Worm (Caenorhabditis elegans) whole organism, L1 larva: ENCODE results near the gene hpo-26.

ENCODE experiments used
- C34B4.2 ChIP-seq: sonication (generic microtip); optimal IDR thresholded peaks from 2 replicates; lab custom pipeline; 2017; ENCODE audit warnings: mild to moderate bottlenecking, missing genetic modification characterization, missing compliant biosample characterization
- ama-1 ChIP-seq: fragments of 150-350 bp; optimal IDR thresholded peaks from 2 replicates; lab custom pipeline; 2014
- egl-27 ChIP-seq, 2 experiments: fragments of 150-350 bp in 1 of 2; sonication (generic microtip); optimal IDR thresholded peaks; 3 replicates each; lab custom pipeline; 2017 to 2018; ENCODE audit warnings: missing biosample characterization in 2 of 2, missing genetic modification characterization in 2 of 2, missing genetic modification reagents in 2 of 2
- elt-2 ChIP-seq: sonication (generic microtip); optimal IDR thresholded peaks from 2 replicates; lab custom pipeline; 2016; ENCODE audit warnings: missing genetic modification characterization, mild to moderate bottlenecking, inconsistent platforms, missing compliant biosample characterization, missing genetic modification reagents
- fkh-10 ChIP-seq: sonication (generic microtip); optimal IDR thresholded peaks from 2 replicates; lab custom pipeline; 2017; ENCODE audit warnings: missing biosample characterization, missing genetic modification reagents, missing genetic modification characterization
- fkh-8 ChIP-seq: sonication (generic microtip); optimal IDR thresholded peaks from 2 replicates; lab custom pipeline; 2016; ENCODE audit warnings: mild to moderate bottlenecking, missing genetic modification characterization, missing compliant biosample characterization
- grh-1 ChIP-seq: fragments of 200-800 bp; sonication (Bioruptor generic); IDR thresholded peaks from 2 replicates; pipeline ENCODE4 v1.3.6; 2022; ENCODE audit warnings: missing genetic modification reagents, missing genetic modification characterization, missing compliant biosample characterization
- lsy-2 ChIP-seq, 2 experiments: fragments of 150-350 bp; optimal IDR thresholded peaks; 2 replicates each; lab custom pipeline; 2014; ENCODE audit warnings: missing biosample characterization in 2 of 2, missing genetic modification characterization in 2 of 2
- pax-3 ChIP-seq: fragments of 200-800 bp; sonication (Bioruptor generic); optimal IDR thresholded peaks from 2 replicates; lab custom pipeline; 2018; ENCODE audit warnings: mild to moderate bottlenecking, missing genetic modification characterization, moderate library complexity, missing compliant biosample characterization
- skn-1 ChIP-seq: fragments of 150-350 bp; optimal IDR thresholded peaks from 2 replicates; lab custom pipeline; 2014; ENCODE audit warnings: missing biosample characterization, missing genetic modification characterization
- vab-15 ChIP-seq: sonication (generic microtip); optimal IDR thresholded peaks from 2 replicates; lab custom pipeline; 2017; ENCODE audit warnings: missing genotype, mild to moderate bottlenecking, missing genetic modification characterization, missing compliant biosample characterization
- zag-1 ChIP-seq: fragments of 150-350 bp; optimal IDR thresholded peaks from 2 replicates; lab custom pipeline; 2014; ENCODE audit warnings: missing biosample characterization, missing genetic modification characterization
- zip-4 ChIP-seq: fragments of 200-800 bp; sonication (Bioruptor generic); optimal IDR thresholded peaks from 2 replicates; lab custom pipeline; 2018; ENCODE audit warnings: mild to moderate bottlenecking, missing genetic modification characterization, moderate library complexity, missing compliant biosample characterization
- ztf-11 ChIP-seq, 2 experiments: sonication (generic microtip); optimal IDR thresholded peaks; 2 replicates each; lab custom pipeline; 2016 to 2017; ENCODE audit warnings: missing genetic modification characterization in 2 of 2, missing biosample characterization in 1 of 2, missing compliant biosample characterization in 1 of 2

DNA sequence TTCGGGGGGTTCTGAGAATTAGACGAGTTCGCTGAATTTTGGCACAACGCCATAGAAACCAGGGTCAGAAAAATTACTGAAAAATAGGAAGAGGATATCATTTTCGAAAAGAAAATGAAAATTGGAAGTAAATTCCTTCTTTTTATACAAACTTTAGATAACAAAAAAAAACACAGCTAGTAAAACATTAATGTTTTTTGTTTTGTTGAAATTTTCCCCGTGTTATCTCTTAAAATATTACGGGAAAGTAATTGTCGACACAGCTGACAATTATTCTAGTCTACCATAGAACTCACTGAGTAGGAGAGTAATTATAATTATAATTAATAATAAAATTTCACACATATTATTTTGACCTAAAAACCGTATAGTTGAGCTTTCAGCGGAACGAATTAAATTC is 26.2 kb upstream of the hpo-26 start, which contains the start of gene spp-26:
- TF ChIP-seq C34B4.2 (no peak), skn-1 (tag; lab: Kevin White, UChicago) (no peak), fkh-10 (GFP tag; lab: Kevin White, UChicago) (no peak), zag-1 (tag; lab: Kevin White, UChicago) (no peak), vab-15 (tag; lab: Kevin White, UChicago) (no peak), zip-4 (no peak), grh-1 (GFP tag; lab: Robert Waterston, UW) (no peak), pax-3 (tag; lab: Kevin White, UChicago) (no peak), elt-2 (no peak), ztf-11 (tag; optimal IDR thresholded peaks at IDR 0.05; lab: Kevin White, UChicago) (no peak), lsy-2 (tag; optimal IDR thresholded peaks at IDR 0.05; lab: Kevin White, UChicago) (no peak), ama-1 (no peak), egl-27 (tag; optimal IDR thresholded peaks at IDR 0.05; lab: Kevin White, UChicago) (no peak), fkh-8 (tag; lab: Kevin White, UChicago) (no peak)
